Worm (Caenorhabditis elegans) whole organism, L3 larva: ENCODE data around the gene F07G6.2.

Experiments
- ama-1 ChIP-seq: fragments of 150-350 bp; optimal IDR thresholded peaks from 2 replicates; lab custom pipeline; 2018
- elt-2 ChIP-seq: sonication (generic microtip); optimal IDR thresholded peaks from 2 replicates; lab custom pipeline; 2016; ENCODE audit warnings: missing genetic modification reagents, mild to moderate bottlenecking, missing genetic modification characterization, missing compliant biosample characterization
- nhr-11 ChIP-seq: fragments of 150-350 bp; optimal IDR thresholded peaks from 2 replicates; lab custom pipeline; 2014; ENCODE audit warnings: missing biosample characterization, missing genetic modification characterization
- skn-1 ChIP-seq: fragments of 150-350 bp; optimal IDR thresholded peaks from 2 replicates; lab custom pipeline; 2014; ENCODE audit warnings: missing biosample characterization, missing genetic modification characterization
- ztf-11 ChIP-seq: fragments of 150-350 bp; optimal IDR thresholded peaks from 2 replicates; lab custom pipeline; 2014; ENCODE audit warnings: missing biosample characterization, missing genetic modification characterization

DNA sequence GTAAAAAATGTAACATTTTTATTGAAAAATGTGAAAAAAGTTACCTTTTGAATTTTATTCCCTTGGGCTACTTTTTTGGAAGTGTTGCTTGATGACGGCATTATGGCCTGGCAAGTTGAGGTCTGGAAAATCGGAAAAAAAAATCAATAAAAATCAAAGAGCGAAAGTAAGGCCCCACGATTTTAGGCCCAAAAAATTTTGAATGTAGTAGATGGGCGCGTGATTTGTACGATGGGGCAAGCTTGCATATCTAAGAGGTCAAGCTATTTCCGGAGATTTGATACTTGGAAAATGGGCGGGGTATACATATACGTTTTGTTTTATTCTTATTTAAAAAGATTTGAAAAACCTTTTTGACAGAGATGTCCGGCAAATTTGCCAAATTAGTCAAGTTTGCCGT, 20.6 kb upstream of the F07G6.2 start, which contains the start of gene F07G6.5:
- TF ChIP-seq ztf-11 (tag; lab: Kevin White, UChicago): no peak
- TF ChIP-seq elt-2 (tag; lab: Kevin White, UChicago): no peak
- no peak for TF ChIP-seq nhr-11 (tag; lab: Kevin White, UChicago)
- no peak for TF ChIP-seq ama-1 (lab: Kevin White, UChicago)
- no peak for TF ChIP-seq skn-1 (tag; lab: Kevin White, UChicago)
